Worm (Caenorhabditis elegans) whole organism, L1 larva: ENCODE measurements around the gene ftn-1.

Experiments used
- ces-1 ChIP-seq: fragments of 150-350 bp; optimal IDR thresholded peaks from 2 replicates; lab custom pipeline; 2014; ENCODE audit warnings: missing biosample characterization, missing genetic modification reagents, missing genetic modification characterization
- ets-5 ChIP-seq: fragments of 200-800 bp; sonication (Bioruptor generic); IDR thresholded peaks from 2 replicates; pipeline ENCODE4 v1.3.6; 2022; ENCODE audit warnings: missing genetic modification characterization, missing compliant biosample characterization
- mep-1 ChIP-seq: fragments of 150-350 bp; optimal IDR thresholded peaks from 2 replicates; lab custom pipeline; 2014; ENCODE audit warnings: missing biosample characterization, missing genetic modification characterization
- nhr-11 ChIP-seq: fragments of 150-350 bp; optimal IDR thresholded peaks from 2 replicates; lab custom pipeline; 2014; ENCODE audit warnings: missing biosample characterization, missing genetic modification characterization
- rnt-1 ChIP-seq: sonication (generic microtip); optimal IDR thresholded peaks from 2 replicates; lab custom pipeline; 2016; ENCODE audit warnings: mild to moderate bottlenecking, missing genetic modification characterization, moderate library complexity, missing compliant biosample characterization
- skn-1 ChIP-seq: fragments of 150-350 bp; optimal IDR thresholded peaks from 2 replicates; lab custom pipeline; 2014; ENCODE audit warnings: missing biosample characterization, missing genetic modification characterization
- snpc-4 ChIP-seq: fragments of 150-350 bp; optimal IDR thresholded peaks from 2 replicates; lab custom pipeline; 2014; ENCODE audit warnings: missing biosample characterization, missing genetic modification characterization
- unc-130 ChIP-seq: fragments of 150-350 bp; optimal IDR thresholded peaks from 2 replicates; lab custom pipeline; 2017; ENCODE audit warnings: missing biosample characterization, missing genetic modification characterization, inconsistent platforms
- zip-4 ChIP-seq: fragments of 200-800 bp; sonication (Bioruptor generic); optimal IDR thresholded peaks from 2 replicates; lab custom pipeline; 2018; ENCODE audit warnings: mild to moderate bottlenecking, missing genetic modification characterization, moderate library complexity, missing compliant biosample characterization
- ztf-11 ChIP-seq, 2 experiments: sonication (generic microtip); optimal IDR thresholded peaks; 2 replicates each; lab custom pipeline; 2016 to 2017; ENCODE audit warnings: missing genetic modification characterization in 2 of 2, missing biosample characterization in 1 of 2, missing compliant biosample characterization in 1 of 2

DNA sequence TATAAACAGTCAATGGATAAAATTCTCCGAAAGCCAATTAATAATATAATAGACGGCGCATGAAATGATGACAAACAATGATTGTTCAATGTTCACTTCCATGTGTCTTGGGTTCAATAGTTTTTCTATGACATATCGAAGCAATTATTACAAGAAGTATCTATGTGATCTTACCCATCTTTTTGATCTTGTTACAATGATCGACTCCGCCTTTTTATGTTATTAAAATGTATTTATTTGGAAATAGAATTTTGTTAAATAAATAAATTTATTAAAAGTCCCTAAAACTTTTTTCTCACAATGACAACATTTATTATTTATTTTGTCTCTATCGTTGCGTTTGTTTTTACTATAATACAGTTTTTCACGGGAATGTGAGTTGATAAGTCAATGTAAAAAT, 17.5 kb downstream of the ftn-1 start, which contains the start of gene swt-2:
- TF ChIP-seq mep-1 (tag; lab: Kevin White, UChicago): no peak
- TF ChIP-seq snpc-4 (tag; lab: Kevin White, UChicago): no peak
- no peak for TF ChIP-seq rnt-1
- TF ChIP-seq skn-1 (tag; lab: Kevin White, UChicago): no peak
- TF ChIP-seq nhr-11 (tag; lab: Kevin White, UChicago): no peak
- no peak for TF ChIP-seq ces-1 (GFP tag; lab: Kevin White, UChicago)
- no peak for TF ChIP-seq ets-5 (GFP tag; lab: Robert Waterston, UW)
- TF ChIP-seq ztf-11 (tag; optimal IDR thresholded peaks at IDR 0.05; lab: Kevin White, UChicago): no peak
- no peak for TF ChIP-seq zip-4
- no peak for TF ChIP-seq unc-130
